Worm (Caenorhabditis elegans) whole organism, young adult: ENCODE measurements around the gene ugt-59.
A peak's percentile ranks its signal among the peaks of the same experiment; 100 is the strongest.

Experiments used
- B0035.1 ChIP-seq: sonication (generic microtip); optimal IDR thresholded peaks from 2 replicates; lab custom pipeline; 2016; ENCODE audit warnings: missing genetic modification characterization, mild to moderate bottlenecking, missing compliant biosample characterization, missing genotype, missing genetic modification reagents
- B0336.3 ChIP-seq: fragments of 200-800 bp; sonication (Bioruptor generic); IDR thresholded peaks from 2 replicates; pipeline ENCODE4 v1.3.6; 2022; ENCODE audit warnings: missing genetic modification characterization, missing compliant biosample characterization
- C06A6.2 ChIP-seq: fragments of 200-800 bp; sonication (Bioruptor generic); conservative IDR thresholded peaks from 2 replicates; pipeline ENCODE4 v1.3.6; 2022; ENCODE audit warnings: missing genetic modification characterization, missing compliant biosample characterization
- D2030.7 ChIP-seq: fragments of 200-800 bp; sonication (Bioruptor generic); IDR thresholded peaks from 2 replicates; pipeline ENCODE4 v1.3.6; 2022; ENCODE audit warnings: missing genetic modification reagents, missing genetic modification characterization, missing compliant biosample characterization
- F23B12.7 ChIP-seq: sonication (generic microtip); optimal IDR thresholded peaks from 2 replicates; lab custom pipeline; 2017; ENCODE audit warnings: missing genetic modification characterization, mild to moderate bottlenecking, missing compliant biosample characterization, antibody characterized with exemption, moderate library complexity; ENCODE audit not compliant: insufficient read depth
- F33H1.4 ChIP-seq: fragments of 200-800 bp; sonication (Bioruptor generic); IDR thresholded peaks from 2 replicates; pipeline ENCODE4 v1.3.6; 2022; ENCODE audit warnings: missing genetic modification reagents, missing genetic modification characterization, missing compliant biosample characterization
- F49E8.2 ChIP-seq: sonication (generic microtip); optimal IDR thresholded peaks from 3 replicates; lab custom pipeline; 2017; ENCODE audit warnings: missing genetic modification characterization, mild to moderate bottlenecking, missing compliant biosample characterization, antibody characterized with exemption, moderate library complexity; ENCODE audit not compliant: insufficient read depth
- T07F8.4 ChIP-seq: sonication (generic microtip); optimal IDR thresholded peaks from 2 replicates; lab custom pipeline; 2016; ENCODE audit warnings: mild to moderate bottlenecking, missing genetic modification characterization, moderate library complexity, missing compliant biosample characterization
- T26A5.8 ChIP-seq: sonication (generic microtip); optimal IDR thresholded peaks from 2 replicates; lab custom pipeline; 2016; ENCODE audit warnings: missing genetic modification characterization, missing compliant biosample characterization
- ama-1 ChIP-seq, 3 experiments: fragments of 150-350 bp in 1 of 3; sonication (generic microtip) in 2 of 3; optimal IDR thresholded peaks; 2 replicates each; lab custom pipeline; 2014 to 2018; ENCODE audit warnings: missing biosample characterization in 2 of 3, missing genetic modification characterization in 2 of 3, missing genetic modification reagents in 2 of 3
- aptf-2 ChIP-seq: fragments of 200-800 bp; sonication (Bioruptor generic); conservative IDR thresholded peaks from 2 replicates; pipeline ENCODE4 v1.3.6; 2022; ENCODE audit warnings: missing genetic modification reagents, missing genetic modification characterization, missing compliant biosample characterization
- attf-5 ChIP-seq: fragments of 200-800 bp; sonication (Bioruptor generic); optimal IDR thresholded peaks from 2 replicates; lab custom pipeline; 2018; ENCODE audit warnings: mild to moderate bottlenecking, missing genetic modification characterization, missing compliant biosample characterization
- attf-6 ChIP-seq: fragments of 200-800 bp; sonication (Bioruptor generic); IDR thresholded peaks from 2 replicates; pipeline ENCODE4 v1.3.6; 2022; ENCODE audit warnings: missing genetic modification reagents, missing genetic modification characterization, missing compliant biosample characterization
- cebp-1 ChIP-seq, 2 experiments: fragments of 200-800 bp in 1 of 2; sonication (Bioruptor generic) in 1 of 2; sonication (generic microtip) in 1 of 2; IDR thresholded peaks in 1 of 2; optimal IDR thresholded peaks in 1 of 2; 2 replicates each; pipeline versions ENCODE4 v1.3.6 to Lab custom; 2017 to 2022; ENCODE audit warnings: missing compliant biosample characterization in 2 of 2, missing genetic modification characterization in 2 of 2, mild to moderate bottlenecking in 1 of 2, missing genetic modification reagents in 1 of 2, moderate library complexity in 1 of 2
- ceh-100 ChIP-seq: fragments of 200-800 bp; sonication (Bioruptor generic); IDR thresholded peaks from 2 replicates; pipeline ENCODE4 v1.3.6; 2022; ENCODE audit warnings: missing genetic modification reagents, missing genetic modification characterization, missing compliant biosample characterization
- ceh-27 ChIP-seq: fragments of 200-800 bp; sonication (Bioruptor generic); optimal IDR thresholded peaks from 2 replicates; lab custom pipeline; 2018; ENCODE audit warnings: mild to moderate bottlenecking, missing genetic modification characterization, moderate library complexity, missing compliant biosample characterization
- ceh-79 ChIP-seq: sonication (generic microtip); optimal IDR thresholded peaks from 2 replicates; lab custom pipeline; 2017; ENCODE audit warnings: mild to moderate bottlenecking, missing genetic modification characterization, missing compliant biosample characterization
- ceh-91 ChIP-seq: fragments of 200-800 bp; sonication (Bioruptor generic); IDR thresholded peaks from 2 replicates; pipeline ENCODE4 v1.3.6; 2022; ENCODE audit warnings: missing genetic modification reagents, missing genetic modification characterization, missing compliant biosample characterization
- die-1 ChIP-seq: sonication (generic microtip); optimal IDR thresholded peaks from 2 replicates; lab custom pipeline; 2016; ENCODE audit warnings: missing genotype, mild to moderate bottlenecking, missing genetic modification characterization, missing compliant biosample characterization
- egl-18 ChIP-seq: fragments of 200-800 bp; sonication (Bioruptor generic); IDR thresholded peaks from 2 replicates; pipeline ENCODE4 v1.3.6; 2022; ENCODE audit warnings: missing genetic modification reagents, missing genetic modification characterization, missing compliant biosample characterization
- egl-44 ChIP-seq: fragments of 200-800 bp; sonication (Bioruptor generic); IDR thresholded peaks from 2 replicates; pipeline ENCODE4 v1.3.6; 2022; ENCODE audit warnings: missing genetic modification reagents, missing genetic modification characterization, missing compliant biosample characterization
- egrh-3 ChIP-seq: fragments of 200-800 bp; sonication (Bioruptor generic); IDR thresholded peaks from 2 replicates; pipeline ENCODE4 v1.3.6; 2022; ENCODE audit warnings: missing genetic modification reagents, missing genetic modification characterization, missing compliant biosample characterization
- ekl-4 ChIP-seq: fragments of 200-800 bp; sonication (Bioruptor generic); IDR thresholded peaks from 2 replicates; pipeline ENCODE4 v1.3.6; 2022; ENCODE audit warnings: missing genetic modification reagents, missing genetic modification characterization, missing compliant biosample characterization
- ets-4 ChIP-seq: fragments of 200-800 bp; sonication (Bioruptor generic); optimal IDR thresholded peaks from 2 replicates; lab custom pipeline; 2018; ENCODE audit warnings: mild to moderate bottlenecking, missing genetic modification characterization, missing compliant biosample characterization
- gei-17 ChIP-seq: fragments of 200-800 bp; sonication (Bioruptor generic); optimal IDR thresholded peaks from 2 replicates; lab custom pipeline; 2018; ENCODE audit warnings: mild to moderate bottlenecking, missing genetic modification characterization, missing compliant biosample characterization
- hlh-26 ChIP-seq: fragments of 200-800 bp; sonication (Bioruptor generic); conservative IDR thresholded peaks from 2 replicates; pipeline ENCODE4 v1.3.6; 2022; ENCODE audit warnings: missing genetic modification reagents, missing genetic modification characterization, missing compliant biosample characterization
- lag-1 ChIP-seq: fragments of 200-800 bp; sonication (Bioruptor generic); IDR thresholded peaks from 2 replicates; pipeline ENCODE4 v1.3.6; 2022; ENCODE audit warnings: missing genetic modification reagents, missing genetic modification characterization, missing compliant biosample characterization
- let-607 ChIP-seq, 2 experiments: fragments of 200-800 bp in 1 of 2; sonication (Bioruptor generic) in 1 of 2; sonication (generic microtip) in 1 of 2; optimal IDR thresholded peaks; 2 replicates each; lab custom pipeline; 2016 to 2018; ENCODE audit warnings: mild to moderate bottlenecking in 2 of 2, missing compliant biosample characterization in 2 of 2, missing genetic modification characterization in 2 of 2, moderate library complexity in 2 of 2, missing genotype in 1 of 2
- lin-35 ChIP-seq, 3 experiments: fragments of 150-350 bp in 2 of 3; sonication (generic microtip) in 1 of 3; optimal IDR thresholded peaks; 2 replicates each; lab custom pipeline; 2014 to 2018; ENCODE audit warnings: missing biosample characterization in 3 of 3, missing genetic modification characterization in 3 of 3, missing genetic modification reagents in 3 of 3
- madf-3 ChIP-seq: fragments of 200-800 bp; sonication (Bioruptor generic); IDR thresholded peaks from 2 replicates; pipeline ENCODE4 v1.3.6; 2022; ENCODE audit warnings: missing genetic modification reagents, missing genetic modification characterization, missing compliant biosample characterization
- madf-8 ChIP-seq: fragments of 200-800 bp; sonication (Bioruptor generic); conservative IDR thresholded peaks from 2 replicates; pipeline ENCODE4 v1.3.6; 2022; ENCODE audit warnings: missing genetic modification reagents, missing genetic modification characterization, missing compliant biosample characterization
- nfya-1 ChIP-seq: sonication (generic microtip); optimal IDR thresholded peaks from 2 replicates; lab custom pipeline; 2017; ENCODE audit warnings: antibody characterized with exemption, missing compliant biosample characterization, missing genetic modification characterization, borderline replicate concordance; ENCODE audit not compliant: insufficient read depth
- nfyb-1 ChIP-seq: fragments of 200-800 bp; sonication (Bioruptor generic); IDR thresholded peaks from 2 replicates; pipeline ENCODE4 v1.3.6; 2022; ENCODE audit warnings: missing genetic modification reagents, missing genetic modification characterization, missing compliant biosample characterization
- nhr-179 ChIP-seq: sonication (generic microtip); optimal IDR thresholded peaks from 2 replicates; lab custom pipeline; 2016; ENCODE audit warnings: mild to moderate bottlenecking, missing genetic modification characterization, missing compliant biosample characterization
- pbrm-1 ChIP-seq: fragments of 200-800 bp; sonication (Bioruptor generic); IDR thresholded peaks from 2 replicates; pipeline ENCODE4 v1.3.6; 2022; ENCODE audit warnings: missing genetic modification reagents, missing genetic modification characterization, missing compliant biosample characterization
- rcor-1 ChIP-seq: fragments of 200-800 bp; sonication (Bioruptor generic); IDR thresholded peaks from 2 replicates; pipeline ENCODE4 v1.3.6; 2022; ENCODE audit warnings: missing genetic modification reagents, missing genetic modification characterization, missing compliant biosample characterization
- repo-1 ChIP-seq: sonication (generic microtip); optimal IDR thresholded peaks from 2 replicates; lab custom pipeline; 2017; ENCODE audit warnings: mild to moderate bottlenecking, missing genetic modification characterization, missing compliant biosample characterization
- sdz-38 ChIP-seq: sonication (generic microtip); optimal IDR thresholded peaks from 2 replicates; lab custom pipeline; 2016; ENCODE audit warnings: missing genotype, missing genetic modification characterization, missing compliant biosample characterization
- snpc-4 ChIP-seq, 5 experiments: fragments of 150-350 bp in 1 of 5; sonication (generic microtip) in 4 of 5; optimal IDR thresholded peaks; 2 replicates each; lab custom pipeline; 2014 to 2018; ENCODE audit warnings: missing genetic modification characterization in 5 of 5, missing biosample characterization in 3 of 5, antibody characterized with exemption in 2 of 5, mild to moderate bottlenecking in 2 of 5, missing compliant biosample characterization in 2 of 5, missing genotype in 2 of 5, moderate library complexity in 2 of 5, missing genetic modification reagents in 1 of 5
- tbx-9 ChIP-seq: sonication (generic microtip); optimal IDR thresholded peaks from 2 replicates; lab custom pipeline; 2016; ENCODE audit warnings: borderline replicate concordance, missing genetic modification characterization, inconsistent platforms, missing compliant biosample characterization
- tlf-1 ChIP-seq: fragments of 200-800 bp; sonication (Bioruptor generic); optimal IDR thresholded peaks from 2 replicates; lab custom pipeline; 2018; ENCODE audit warnings: mild to moderate bottlenecking, missing genetic modification characterization, missing compliant biosample characterization
- unc-130 ChIP-seq: sonication (generic microtip); optimal IDR thresholded peaks from 2 replicates; lab custom pipeline; 2016; ENCODE audit warnings: missing genetic modification reagents, missing genetic modification characterization, missing compliant biosample characterization
- zfh-2 ChIP-seq: fragments of 200-800 bp; sonication (Bioruptor generic); conservative IDR thresholded peaks from 2 replicates; pipeline ENCODE4 v1.3.6; 2022; ENCODE audit warnings: missing genetic modification reagents, missing genetic modification characterization, missing compliant biosample characterization
- ztf-18 ChIP-seq: sonication (generic microtip); optimal IDR thresholded peaks from 2 replicates; lab custom pipeline; 2016; ENCODE audit warnings: missing genotype, mild to moderate bottlenecking, missing genetic modification characterization, missing compliant biosample characterization
- ztf-26 ChIP-seq: sonication (generic microtip); optimal IDR thresholded peaks from 2 replicates; lab custom pipeline; 2017; ENCODE audit warnings: missing genetic modification characterization, missing compliant biosample characterization

The ugt-59 gene

ce11 chrIV:10341618-10342360 is 18.6 kb upstream of the ugt-59 start:
- peak; percentile 76 for TF ChIP-seq zfh-2
- TF ChIP-seq hlh-26 (GFP tag; lab: Robert Waterston, UW), result no peak
- TF ChIP-seq tbx-9 (tag; lab: Kevin White, UChicago), result no peak
- peak; percentile 20 for TF ChIP-seq B0035.1 (tag; lab: Kevin White, UChicago)
- no peak for TF ChIP-seq T07F8.4 (tag; lab: Kevin White, UChicago)
- TF ChIP-seq ceh-79 (tag; lab: Kevin White, UChicago), result no peak
- no peak for TF ChIP-seq nfya-1 (tag; lab: Kevin White, UChicago)
- TF ChIP-seq aptf-2 (GFP tag; lab: Robert Waterston, UW), result no peak
- no peak for TF ChIP-seq gei-17 (GFP tag; lab: Kevin White, UChicago)
- no peak for TF ChIP-seq madf-3 (GFP tag; lab: Robert Waterston, UW)
- TF ChIP-seq F49E8.2 (tag; lab: Kevin White, UChicago), result no peak
- peak; percentile 19 for TF ChIP-seq F23B12.7
- TF ChIP-seq sdz-38 (tag; lab: Kevin White, UChicago), result no peak
- no peak for TF ChIP-seq egl-18 (GFP tag; lab: Robert Waterston, UW)
- no peak for TF ChIP-seq ama-1 (optimal IDR thresholded peaks at IDR 0.05; lab: Kevin White, UChicago)
- no peak for TF ChIP-seq ama-1 (GFP tag; optimal IDR thresholded peaks at IDR 0.05; lab: Kevin White, UChicago)
- TF ChIP-seq attf-6, result no peak
- TF ChIP-seq B0336.3 (GFP tag; lab: Robert Waterston, UW), result no peak
- TF ChIP-seq egl-44, result no peak
- no peak for TF ChIP-seq ceh-100 (GFP tag; lab: Robert Waterston, UW)
- no peak for TF ChIP-seq ets-4 (GFP tag; lab: Kevin White, UChicago)
- TF ChIP-seq ceh-91, result no peak
- TF ChIP-seq lin-35 (GFP tag; optimal IDR thresholded peaks at IDR 0.05; lab: Kevin White, UChicago), result peak in 1 of 3 experiments; percentile 43
- no peak for TF ChIP-seq D2030.7 (GFP tag; lab: Robert Waterston, UW)
- TF ChIP-seq madf-8, result no peak
- TF ChIP-seq F33H1.4 (GFP tag; lab: Robert Waterston, UW), result no peak
- no peak for TF ChIP-seq rcor-1
- no peak for TF ChIP-seq nfyb-1
- no peak for TF ChIP-seq snpc-4 (GFP tag; optimal IDR thresholded peaks at IDR 0.05; lab: Kevin White, UChicago)
- peak in 2 of 4 experiments; percentile 7 to 18 for TF ChIP-seq snpc-4 (tag; optimal IDR thresholded peaks at IDR 0.05; lab: Kevin White, UChicago)
- TF ChIP-seq cebp-1 (GFP tag; IDR thresholded peaks at IDR 0.05; lab: Robert Waterston, UW), result no peak
- no peak for TF ChIP-seq cebp-1 (tag; optimal IDR thresholded peaks at IDR 0.05; lab: Kevin White, UChicago)
- TF ChIP-seq ztf-18 (tag; lab: Kevin White, UChicago), result peak; percentile 14
- TF ChIP-seq unc-130 (GFP tag; lab: Kevin White, UChicago), result no peak
- no peak for TF ChIP-seq tlf-1 (GFP tag; lab: Kevin White, UChicago)
- no peak for TF ChIP-seq attf-5
- no peak for TF ChIP-seq ceh-27 (GFP tag; lab: Kevin White, UChicago)
- TF ChIP-seq T26A5.8, result no peak
- 0 out of 2 replicates have a peak, but pooled peaks have one; percentile 48 for TF ChIP-seq egrh-3 (GFP tag; lab: Robert Waterston, UW)
- no peak for TF ChIP-seq pbrm-1 (GFP tag; lab: Robert Waterston, UW)
- no peak for TF ChIP-seq C06A6.2
- TF ChIP-seq repo-1, result no peak
- TF ChIP-seq ekl-4 (GFP tag; lab: Robert Waterston, UW), result no peak
- TF ChIP-seq ztf-26 (tag; lab: Kevin White, UChicago), result no peak
- no peak for TF ChIP-seq lag-1 (GFP tag; lab: Robert Waterston, UW)
- no peak for TF ChIP-seq let-607 (tag; optimal IDR thresholded peaks at IDR 0.05; lab: Kevin White, UChicago)
- peak; percentile 3 for TF ChIP-seq die-1 (tag; lab: Kevin White, UChicago)
- TF ChIP-seq nhr-179 (tag; lab: Kevin White, UChicago), result no peak
